Fruit fly (Drosophila melanogaster) whole organism, adult: ENCODE results near the gene Mks1.

Experiments
- CG11617 ChIP-seq: fragments of 200-800 bp; sonication (Bioruptor generic); optimal IDR thresholded peaks from 2 replicates; lab custom pipeline; 2017; ENCODE audit warnings: mild to moderate bottlenecking, missing biosample characterization, missing genetic modification reagents, missing genetic modification characterization
- CG12768 ChIP-seq: fragments of 200-800 bp; sonication (Bioruptor generic); optimal IDR thresholded peaks from 2 replicates; lab custom pipeline; 2017; ENCODE audit warnings: missing biosample characterization, missing genetic modification characterization, mild to moderate bottlenecking, moderate library complexity, missing genetic modification reagents
- CG14711 ChIP-seq: fragments of 200-800 bp; sonication (Bioruptor generic); optimal IDR thresholded peaks from 2 replicates; lab custom pipeline; 2018; ENCODE audit warnings: missing biosample characterization, mild to moderate bottlenecking, missing genetic modification characterization, moderate library complexity
- CG1620 ChIP-seq: fragments of 200-800 bp; sonication (Bioruptor generic); optimal IDR thresholded peaks from 2 replicates; lab custom pipeline; 2016; ENCODE audit warnings: missing biosample characterization, missing genetic modification characterization
- CG33017 ChIP-seq: fragments of 200-800 bp; sonication (Bioruptor generic); optimal IDR thresholded peaks from 2 replicates; lab custom pipeline; 2018; ENCODE audit warnings: missing biosample characterization, mild to moderate bottlenecking, missing genetic modification characterization, moderate library complexity
- CG5204 ChIP-seq: fragments of 200-800 bp; sonication (Bioruptor generic); optimal IDR thresholded peaks from 2 replicates; lab custom pipeline; 2016; ENCODE audit warnings: missing biosample characterization, missing genetic modification characterization
- CG7045 ChIP-seq: fragments of 200-800 bp; sonication (Bioruptor generic); optimal IDR thresholded peaks from 2 replicates; lab custom pipeline; 2017; ENCODE audit warnings: missing biosample characterization, mild to moderate bottlenecking, missing genetic modification characterization
- CG7101 ChIP-seq: fragments of 200-800 bp; sonication (Bioruptor generic); optimal IDR thresholded peaks from 2 replicates; lab custom pipeline; 2018; ENCODE audit warnings: missing biosample characterization, mild to moderate bottlenecking, missing genetic modification characterization, moderate library complexity
- Clk ChIP-seq: fragments of 200-800 bp; sonication (Bioruptor generic); optimal IDR thresholded peaks from 2 replicates; lab custom pipeline; 2017; ENCODE audit warnings: missing biosample characterization, missing genetic modification characterization
- Crg-1 ChIP-seq: fragments of 200-800 bp; sonication (Bioruptor generic); optimal IDR thresholded peaks from 2 replicates; lab custom pipeline; 2016; ENCODE audit warnings: missing biosample characterization, missing genetic modification characterization
- Hr96 ChIP-seq: fragments of 200-800 bp; sonication (Bioruptor generic); optimal IDR thresholded peaks from 2 replicates; lab custom pipeline; 2016; ENCODE audit warnings: missing biosample characterization, missing genetic modification characterization
- Mnt ChIP-seq: fragments of 200-800 bp; sonication (Bioruptor generic); optimal IDR thresholded peaks from 2 replicates; lab custom pipeline; 2016; ENCODE audit warnings: missing biosample characterization, mild to moderate bottlenecking, missing genetic modification characterization
- bab1 ChIP-seq: fragments of 200-800 bp; sonication (Bioruptor generic); optimal IDR thresholded peaks from 3 replicates; lab custom pipeline; 2019; ENCODE audit warnings: missing biosample characterization, mild to moderate bottlenecking, missing genetic modification characterization, moderate library complexity
- cic ChIP-seq: fragments of 200-800 bp; sonication (Bioruptor generic); optimal IDR thresholded peaks from 2 replicates; lab custom pipeline; 2017; ENCODE audit warnings: missing biosample characterization, mild to moderate bottlenecking, missing genetic modification characterization, moderate library complexity
- cnc ChIP-seq, 2 experiments: fragments of >200 bp; optimal IDR thresholded peaks; 2 replicates each; lab custom pipeline; 2017
- kay ChIP-seq: fragments of 200-800 bp; sonication (Bioruptor generic); peaks from one replicate; lab custom pipeline; 2016; ENCODE audit warnings: missing biosample characterization, missing genetic modification characterization, borderline replicate concordance
- ovo ChIP-seq: fragments of 200-800 bp; sonication (Bioruptor generic); optimal IDR thresholded peaks from 2 replicates; lab custom pipeline; 2016; ENCODE audit warnings: missing biosample characterization, missing genetic modification characterization
- pad ChIP-seq: fragments of 200-800 bp; sonication (Bioruptor generic); optimal IDR thresholded peaks from 3 replicates; lab custom pipeline; 2017; ENCODE audit warnings: missing biosample characterization, missing genetic modification characterization, mild to moderate bottlenecking, moderate library complexity, missing genetic modification reagents
- tj ChIP-seq: fragments of 200-800 bp; sonication (Bioruptor generic); optimal IDR thresholded peaks from 3 replicates; lab custom pipeline; 2017; ENCODE audit warnings: missing biosample characterization, mild to moderate bottlenecking, missing genetic modification characterization, moderate library complexity
- toe ChIP-seq: fragments of 200-800 bp; sonication (Bioruptor generic); optimal IDR thresholded peaks from 2 replicates; lab custom pipeline; 2016; ENCODE audit warnings: missing biosample characterization, missing genetic modification characterization

The Mks1 gene

DNA sequence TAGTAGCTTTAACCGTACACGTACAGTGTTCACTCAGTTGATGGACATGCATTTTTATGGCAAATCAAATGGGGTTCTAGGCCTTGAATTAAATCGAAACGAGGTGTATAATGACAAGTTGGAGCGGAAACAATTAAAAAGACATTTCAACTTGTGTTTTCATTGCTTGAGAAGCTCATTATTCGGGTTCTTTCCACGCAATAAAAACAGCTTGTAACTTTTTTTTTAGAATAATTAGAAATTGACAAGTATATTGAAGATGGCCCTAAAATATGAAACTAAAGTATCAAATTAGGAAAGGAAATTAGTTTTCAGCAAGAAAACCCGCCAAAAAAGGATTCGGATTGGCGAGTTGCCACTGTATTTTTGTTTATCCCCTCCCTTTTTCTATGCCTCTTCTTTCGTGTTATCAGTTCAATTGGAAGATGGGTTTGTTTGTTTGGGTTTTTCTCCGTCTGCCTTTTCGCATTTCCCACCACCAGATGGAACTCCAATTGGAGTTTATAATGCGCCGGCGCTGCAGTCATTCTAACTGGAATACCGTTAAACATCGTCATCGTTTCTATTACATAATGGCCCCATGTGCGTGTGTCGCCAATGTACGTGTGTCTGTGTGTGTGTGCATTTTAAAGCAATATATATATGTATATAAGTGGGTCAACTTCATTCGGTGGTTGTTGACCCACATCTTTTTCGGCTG lies 29.7 kb downstream of the Mks1 start:
- TF ChIP-seq CG1620 (GFP tag; lab: Kevin White, UChicago) (no peak), tj (GFP tag; lab: Kevin White, UChicago) (no peak), CG33017 (tag; lab: Kevin White, UChicago) (no peak), Hr96 (GFP tag; lab: Kevin White, UChicago) (no peak), cic (GFP tag; lab: Kevin White, UChicago) (no peak), CG11617 (no peak), CG5204 (GFP tag; lab: Kevin White, UChicago) (no peak), Crg-1 (GFP tag; lab: Kevin White, UChicago) (no peak), kay (no peak), cnc (optimal IDR thresholded peaks at IDR 0.05; lab: Kevin White, UChicago) (no peak), Clk (GFP tag; lab: Kevin White, UChicago) (no peak)

dm6 chrX:12465316-12465715 lies 31.1 kb downstream of the Mks1 start:
- TF ChIP-seq CG1620 (GFP tag; lab: Kevin White, UChicago) (no peak), CG7101 (tag; lab: Kevin White, UChicago) (no peak), Mnt (GFP tag; lab: Kevin White, UChicago) (no peak), cnc (optimal IDR thresholded peaks at IDR 0.05; lab: Kevin White, UChicago) (no peak), kay (no peak), Crg-1 (GFP tag; lab: Kevin White, UChicago) (no peak), bab1 (GFP tag; lab: Kevin White, UChicago) (no peak), cic (GFP tag; lab: Kevin White, UChicago) (no peak), pad (GFP tag; lab: Kevin White, UChicago) (no peak), CG33017 (tag; lab: Kevin White, UChicago) (no peak), Hr96 (GFP tag; lab: Kevin White, UChicago) (no peak), toe (GFP tag; lab: Kevin White, UChicago) (no peak), tj (GFP tag; lab: Kevin White, UChicago) (no peak)

dm6 chrX:12463560-12463959 lies 32.8 kb downstream of the Mks1 start:
- TF ChIP-seq CG7101 (tag; lab: Kevin White, UChicago), result no peak
- TF ChIP-seq Crg-1 (GFP tag; lab: Kevin White, UChicago), result no peak

DNA sequence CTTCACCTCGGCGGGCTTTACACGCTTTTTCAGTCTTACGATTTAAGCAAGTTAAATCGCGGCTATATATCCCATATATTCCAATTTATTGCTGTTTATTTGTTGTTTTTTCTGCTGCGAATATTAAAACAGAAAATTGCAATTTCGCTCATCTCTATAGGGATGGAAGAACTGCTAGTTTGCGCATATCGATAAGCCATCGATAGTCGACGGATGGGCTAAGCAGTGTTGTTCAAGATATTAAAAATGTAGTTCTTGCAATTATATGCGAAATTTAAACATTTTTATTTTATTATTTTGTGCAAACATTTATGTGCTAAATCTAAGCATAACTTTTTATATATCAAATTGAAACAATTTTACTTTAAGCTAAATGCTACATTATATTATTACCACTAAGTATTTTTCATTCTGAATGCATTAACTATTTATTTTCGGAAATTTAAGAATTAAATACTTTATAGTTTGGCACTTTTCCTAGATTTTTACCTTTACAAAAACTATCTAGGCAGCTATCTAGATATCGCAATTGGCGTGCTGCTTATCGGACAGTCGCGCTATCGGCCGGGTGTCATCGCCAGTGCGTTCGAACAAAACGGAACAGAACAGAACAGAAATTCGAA lies 33.4 kb downstream of the Mks1 start, which contains the start of the genes Rab40 and CG42258:
Gene Rab40, minus strand, starts transcription at position 177 of the 623 bp plus-strand sequence.
Gene CG42258, plus strand, starts transcription at position 593 of the 623 bp plus-strand sequence.
- TF ChIP-seq toe (GFP tag; lab: Kevin White, UChicago) (peak; percentile 41), Mnt (GFP tag; lab: Kevin White, UChicago) (peak; percentile 20), CG7045 (GFP tag; lab: Kevin White, UChicago) (peak; percentile 32), tj (GFP tag; lab: Kevin White, UChicago) (peak; percentile 46), CG1620 (GFP tag; lab: Kevin White, UChicago) (peak; percentile 66), CG33017 (tag; lab: Kevin White, UChicago) (no peak), Clk (GFP tag; lab: Kevin White, UChicago) (no peak), Crg-1 (GFP tag; lab: Kevin White, UChicago) (peak; percentile 61), kay (peak; percentile 38), ovo (GFP tag; lab: Kevin White, UChicago) (peak; percentile 21), Hr96 (GFP tag; lab: Kevin White, UChicago) (peak; percentile 67), cic (GFP tag; lab: Kevin White, UChicago) (no peak), pad (GFP tag; lab: Kevin White, UChicago) (no peak), CG11617 (peak; percentile 47), CG7101 (tag; lab: Kevin White, UChicago) (peak; percentile 49), bab1 (GFP tag; lab: Kevin White, UChicago) (peak; percentile 28), CG5204 (GFP tag; lab: Kevin White, UChicago) (peak; percentile 45), CG14711 (tag; lab: Kevin White, UChicago) (peak; percentile 9), CG12768 (GFP tag; lab: Kevin White, UChicago) (no peak), cnc (optimal IDR thresholded peaks at IDR 0.05; lab: Kevin White, UChicago) (no peak)

dm6 chrX:12462216-12462615 lies 34.2 kb downstream of the Mks1 start:
- peak; percentile 2 for TF ChIP-seq bab1 (GFP tag; lab: Kevin White, UChicago)
- TF ChIP-seq toe (GFP tag; lab: Kevin White, UChicago), result no peak
- TF ChIP-seq CG1620 (GFP tag; lab: Kevin White, UChicago), result no peak
- no peak for TF ChIP-seq CG5204 (GFP tag; lab: Kevin White, UChicago)

- TF ChIP-seq CG11617 (no peak), tj (GFP tag; lab: Kevin White, UChicago) (no peak), Clk (GFP tag; lab: Kevin White, UChicago) (no peak), cic (GFP tag; lab: Kevin White, UChicago) (no peak), CG7045 (GFP tag; lab: Kevin White, UChicago) (no peak), toe (GFP tag; lab: Kevin White, UChicago) (no peak), CG33017 (tag; lab: Kevin White, UChicago) (no peak), CG12768 (GFP tag; lab: Kevin White, UChicago) (no peak), ovo (GFP tag; lab: Kevin White, UChicago) (no peak), CG14711 (tag; lab: Kevin White, UChicago) (no peak), Crg-1 (GFP tag; lab: Kevin White, UChicago) (no peak), CG5204 (GFP tag; lab: Kevin White, UChicago) (no peak), pad (GFP tag; lab: Kevin White, UChicago) (no peak), bab1 (GFP tag; lab: Kevin White, UChicago) (no peak), CG1620 (GFP tag; lab: Kevin White, UChicago) (no peak), cnc (optimal IDR thresholded peaks at IDR 0.05; lab: Kevin White, UChicago) (no peak), CG7101 (tag; lab: Kevin White, UChicago) (no peak)
Measured at dm6 chrX:12457713-12458233, 38.6 kb downstream of the Mks1 start, which contains the start of gene CG15731. Gene CG15731 (minus strand): TSS chrX:12457763.
